Fruit fly (Drosophila melanogaster) whole organism, wandering third instar larva: Measurements from ENCODE around the gene heca.

ENCODE experiments used
- Hr78 ChIP-seq: fragments of >200 bp; optimal IDR thresholded peaks from 2 replicates; lab custom pipeline; 2017; ENCODE audit warnings: missing biosample characterization, missing genetic modification characterization
- Rel ChIP-seq, 2 experiments: fragments of 200-800 bp; sonication (Bioruptor generic) in 1 of 2; optimal IDR thresholded peaks; 2 replicates in 1 of 2; 3 replicates in 1 of 2; lab custom pipeline; 2016 to 2019; ENCODE audit warnings: mild to moderate bottlenecking in 2 of 2, missing biosample characterization in 2 of 2, missing genetic modification characterization in 2 of 2, moderate library complexity in 1 of 2
- pan ChIP-seq: fragments of >200 bp; optimal IDR thresholded peaks from 2 replicates; lab custom pipeline; 2017
- usp ChIP-seq: fragments of >200 bp; optimal IDR thresholded peaks from 2 replicates; lab custom pipeline; 2017; ENCODE audit warnings: missing biosample characterization, missing genetic modification characterization

- no peak for TF ChIP-seq Hr78
- TF ChIP-seq Rel (GFP tag; optimal IDR thresholded peaks at IDR 0.05; lab: Kevin White, UChicago), result no peak
- TF ChIP-seq Rel (tag; optimal IDR thresholded peaks at IDR 0.05; lab: Kevin White, UChicago), result peak; percentile 67
- TF ChIP-seq pan (lab: Kevin White, UChicago), result no peak
- TF ChIP-seq usp (GFP tag; lab: Kevin White, UChicago), result no peak
Observed at dm6 chr3R:30276482-30277282, 1.1 kb upstream of the heca start.
